Fruit fly (Drosophila melanogaster): ENCODE results near the gene pic.

- no peak for TF ChIP-seq EcR (GFP tag; optimal IDR thresholded peaks at IDR 0.05)
- TF ChIP-seq CG14655 (GFP tag; optimal IDR thresholded peaks at IDR 0.05) = no peak
- no peak for TF ChIP-seq D1 (tag; optimal IDR thresholded peaks at IDR 0.05)
Observed at dm6 chr3R:13032975-13033445, 19.0 kb upstream of the pic start.
